Fruit fly (Drosophila melanogaster) whole organism, embryonic: ENCODE data around the gene Trim9.

Experiments used
- B-H2 ChIP-seq: fragments of 200-800 bp; sonication (Bioruptor generic); optimal IDR thresholded peaks from 2 replicates; lab custom pipeline; 2018; ENCODE audit warnings: missing biosample characterization, mild to moderate bottlenecking, missing genetic modification characterization
- BEAF-32 ChIP-seq: fragments of 200-800 bp; sonication (Bioruptor generic); optimal IDR thresholded peaks from 3 replicates; lab custom pipeline; 2017; ENCODE audit warnings: missing biosample characterization, missing genetic modification characterization, mild to moderate bottlenecking, moderate library complexity, missing genetic modification reagents
- CG10654 ChIP-seq: fragments of 200-800 bp; sonication (Bioruptor generic); optimal IDR thresholded peaks from 2 replicates; lab custom pipeline; 2016; ENCODE audit warnings: missing biosample characterization, missing genetic modification characterization
- CG11085 ChIP-seq: fragments of 200-800 bp; sonication (Bioruptor generic); IDR thresholded peaks from 2 replicates; pipeline ENCODE4 v1.3.6; 2022; ENCODE audit warnings: missing biosample characterization, missing genetic modification characterization
- CG11723 ChIP-seq: fragments of 200-800 bp; sonication (Bioruptor generic); optimal IDR thresholded peaks from 2 replicates; lab custom pipeline; 2017; ENCODE audit warnings: missing biosample characterization, mild to moderate bottlenecking, missing genetic modification characterization
- CG14965 ChIP-seq: fragments of 200-800 bp; sonication (Bioruptor generic); optimal IDR thresholded peaks from 2 replicates; lab custom pipeline; 2016; ENCODE audit warnings: missing biosample characterization, missing genetic modification characterization, borderline replicate concordance
- CG17385 ChIP-seq: fragments of 200-800 bp; sonication (Bioruptor generic); optimal IDR thresholded peaks from 3 replicates; lab custom pipeline; 2018; ENCODE audit warnings: missing biosample characterization, mild to moderate bottlenecking, missing genetic modification characterization
- CG17912 ChIP-seq: fragments of 200-800 bp; sonication (Bioruptor generic); optimal IDR thresholded peaks from 2 replicates; lab custom pipeline; 2018; ENCODE audit warnings: missing biosample characterization, mild to moderate bottlenecking, missing genetic modification characterization
- CG3163 ChIP-seq: fragments of 200-800 bp; sonication (Bioruptor generic); optimal IDR thresholded peaks from 3 replicates; lab custom pipeline; 2016; ENCODE audit warnings: missing biosample characterization, missing genetic modification characterization
- CG32772 ChIP-seq: fragments of 200-800 bp; sonication (Bioruptor generic); IDR thresholded peaks from 2 replicates; pipeline ENCODE4 v1.3.6; 2022; ENCODE audit warnings: missing biosample characterization, missing genetic modification characterization
- CG33557 ChIP-seq: fragments of 200-800 bp; sonication (Bioruptor generic); optimal IDR thresholded peaks from 2 replicates; lab custom pipeline; 2019; ENCODE audit warnings: missing biosample characterization, mild to moderate bottlenecking, missing genetic modification characterization, moderate library complexity
- CG42726 ChIP-seq: fragments of 200-800 bp; sonication (Bioruptor generic); IDR thresholded peaks from 2 replicates; pipeline ENCODE4 v1.3.6; 2022; ENCODE audit warnings: missing biosample characterization, missing genetic modification characterization; ENCODE audit not compliant: partially characterized antibody
- CG4404 ChIP-seq: fragments of 200-800 bp; sonication (Bioruptor generic); IDR thresholded peaks from 2 replicates; pipeline ENCODE4 v1.3.6; 2022; ENCODE audit warnings: missing biosample characterization, missing genetic modification characterization
- CG4730 ChIP-seq: fragments of 200-800 bp; sonication (Bioruptor generic); IDR thresholded peaks from 2 replicates; pipeline ENCODE4 v1.3.6; 2022; ENCODE audit warnings: missing biosample characterization, missing genetic modification characterization
- CG7556 ChIP-seq: fragments of 200-800 bp; sonication (Bioruptor generic); optimal IDR thresholded peaks from 2 replicates; lab custom pipeline; 2017; ENCODE audit warnings: missing biosample characterization, mild to moderate bottlenecking, missing genetic modification characterization
- CG7786 ChIP-seq: fragments of 200-800 bp; sonication (Bioruptor generic); optimal IDR thresholded peaks from 2 replicates; lab custom pipeline; 2016; ENCODE audit warnings: missing biosample characterization, missing genetic modification characterization
- CG8281 ChIP-seq: fragments of 200-800 bp; sonication (Bioruptor generic); optimal IDR thresholded peaks from 2 replicates; lab custom pipeline; 2018; ENCODE audit warnings: missing biosample characterization, mild to moderate bottlenecking, missing genetic modification characterization, moderate library complexity
- CG8944 ChIP-seq: fragments of 200-800 bp; sonication (Bioruptor generic); optimal IDR thresholded peaks from 3 replicates; lab custom pipeline; 2016; ENCODE audit warnings: missing biosample characterization, missing genetic modification characterization
- CG9932 ChIP-seq: fragments of 200-800 bp; sonication (Bioruptor generic); IDR thresholded peaks from 2 replicates; pipeline ENCODE4 v1.3.6; 2022; ENCODE audit warnings: missing biosample characterization, missing genetic modification characterization
- CoRest ChIP-seq: fragments of 200-800 bp; sonication (Bioruptor generic); optimal IDR thresholded peaks from 3 replicates; lab custom pipeline; 2018; ENCODE audit warnings: missing biosample characterization, mild to moderate bottlenecking, missing genetic modification characterization, moderate library complexity
- D ChIP-seq, 2 experiments: fragments of 200-800 bp in 1 of 2; fragments of >200 bp in 1 of 2; sonication (Bioruptor generic) in 1 of 2; optimal IDR thresholded peaks; 2 replicates in 1 of 2; 3 replicates in 1 of 2; lab custom pipeline; 2017; ENCODE audit warnings: mild to moderate bottlenecking in 1 of 2, missing biosample characterization in 1 of 2, missing genetic modification characterization in 1 of 2, missing genetic modification reagents in 1 of 2
- Ets97D ChIP-seq: fragments of 200-800 bp; sonication (Bioruptor generic); optimal IDR thresholded peaks from 3 replicates; lab custom pipeline; 2016; ENCODE audit warnings: missing biosample characterization, missing genetic modification characterization
- Ravus ChIP-seq: fragments of 200-800 bp; sonication (Bioruptor generic); IDR thresholded peaks from 2 replicates; pipeline ENCODE4 v1.3.6; 2022; ENCODE audit warnings: missing biosample characterization, missing genetic modification characterization
- Six4 ChIP-seq: fragments of 200-800 bp; sonication (Bioruptor generic); optimal IDR thresholded peaks from 2 replicates; lab custom pipeline; 2016; ENCODE audit warnings: missing biosample characterization, missing genetic modification characterization
- Sry-β ChIP-seq: fragments of 200-800 bp; sonication (Bioruptor generic); optimal IDR thresholded peaks from 2 replicates; lab custom pipeline; 2018; ENCODE audit warnings: missing biosample characterization, mild to moderate bottlenecking, missing genetic modification characterization, moderate library complexity
- Sry-δ ChIP-seq: fragments of 200-800 bp; sonication (Bioruptor generic); optimal IDR thresholded peaks from 2 replicates; lab custom pipeline; 2016; ENCODE audit warnings: missing biosample characterization, missing genetic modification characterization
- Stat92E ChIP-seq, 3 experiments: fragments of >200 bp in 2 of 3; fragments of 200-800 bp in 1 of 3; sonication (Bioruptor generic) in 1 of 3; optimal IDR thresholded peaks; 2 replicates each; lab custom pipeline; 2017 to 2019; ENCODE audit warnings: missing biosample characterization in 3 of 3, missing genetic modification characterization in 3 of 3, mild to moderate bottlenecking in 1 of 3, moderate library complexity in 1 of 3
- Taf1 ChIP-seq: fragments of 200-800 bp; sonication (Bioruptor generic); IDR thresholded peaks from 2 replicates; pipeline ENCODE4 v1.3.6; 2022; ENCODE audit warnings: missing biosample characterization, missing genetic modification characterization
- ash1 ChIP-seq: fragments of 200-800 bp; sonication (Bioruptor generic); optimal IDR thresholded peaks from 2 replicates; lab custom pipeline; 2018; ENCODE audit warnings: missing biosample characterization, mild to moderate bottlenecking, missing genetic modification characterization
- bab2 ChIP-seq: fragments of 200-800 bp; sonication (Bioruptor generic); optimal IDR thresholded peaks from 2 replicates; lab custom pipeline; 2016; ENCODE audit warnings: missing biosample characterization, missing genetic modification characterization
- caup ChIP-seq: fragments of 200-800 bp; sonication (Bioruptor generic); optimal IDR thresholded peaks from 3 replicates; lab custom pipeline; 2017; ENCODE audit warnings: missing biosample characterization, mild to moderate bottlenecking, missing genetic modification characterization, moderate library complexity; ENCODE audit not compliant: severe bottlenecking
- chn ChIP-seq: fragments of 200-800 bp; sonication (Bioruptor generic); optimal IDR thresholded peaks from 2 replicates; lab custom pipeline; 2016; ENCODE audit warnings: missing biosample characterization, missing genetic modification characterization
- dati ChIP-seq: fragments of 200-800 bp; sonication (Bioruptor generic); IDR thresholded peaks from 2 replicates; pipeline ENCODE4 v1.3.6; 2022; ENCODE audit warnings: missing biosample characterization, missing genetic modification characterization
- gcm2 ChIP-seq: fragments of 200-800 bp; sonication (Bioruptor generic); optimal IDR thresholded peaks from 2 replicates; lab custom pipeline; 2016; ENCODE audit warnings: missing biosample characterization, missing genetic modification characterization
- nmo ChIP-seq: fragments of 200-800 bp; sonication (Bioruptor generic); optimal IDR thresholded peaks from 2 replicates; lab custom pipeline; 2018; ENCODE audit warnings: missing biosample characterization, mild to moderate bottlenecking, missing genetic modification characterization, moderate library complexity
- org-1 ChIP-seq: fragments of 200-800 bp; sonication (Bioruptor generic); optimal IDR thresholded peaks from 2 replicates; lab custom pipeline; 2017; ENCODE audit warnings: missing biosample characterization, missing genetic modification characterization
- pho ChIP-seq: fragments of 200-800 bp; sonication (Bioruptor generic); optimal IDR thresholded peaks from 2 replicates; lab custom pipeline; 2016; ENCODE audit warnings: missing biosample characterization, missing genetic modification characterization
- run ChIP-seq: fragments of 200-800 bp; sonication (Bioruptor generic); optimal IDR thresholded peaks from 3 replicates; lab custom pipeline; 2018; ENCODE audit warnings: missing biosample characterization, mild to moderate bottlenecking, missing genetic modification characterization
- schlank ChIP-seq: fragments of 200-800 bp; sonication (Bioruptor generic); optimal IDR thresholded peaks from 2 replicates; lab custom pipeline; 2018; ENCODE audit warnings: missing biosample characterization, mild to moderate bottlenecking, missing genetic modification characterization
- sens ChIP-seq: fragments of 200-800 bp; sonication (Bioruptor generic); peaks from one replicate; lab custom pipeline; 2016; ENCODE audit warnings: missing biosample characterization, missing genetic modification characterization
- sisA ChIP-seq: fragments of 200-800 bp; sonication (Bioruptor generic); IDR thresholded peaks from 2 replicates; pipeline ENCODE4 v1.3.6; 2022; ENCODE audit warnings: missing biosample characterization, missing genetic modification characterization
- ssp ChIP-seq: fragments of 200-800 bp; sonication (Bioruptor generic); IDR thresholded peaks from 2 replicates; pipeline ENCODE4 v1.3.6; 2022; ENCODE audit warnings: missing biosample characterization, missing genetic modification characterization
- tgo ChIP-seq: fragments of 200-800 bp; sonication (Bioruptor generic); IDR thresholded peaks from 3 replicates; pipeline ENCODE4 v1.3.6; 2022; ENCODE audit warnings: missing biosample characterization, missing genetic modification characterization
- tio ChIP-seq: fragments of 200-800 bp; sonication (Bioruptor generic); optimal IDR thresholded peaks from 2 replicates; lab custom pipeline; 2017; ENCODE audit warnings: missing biosample characterization, missing genetic modification characterization, inconsistent platforms
- trh ChIP-seq: fragments of 200-800 bp; sonication (Bioruptor generic); optimal IDR thresholded peaks from 2 replicates; lab custom pipeline; 2016; ENCODE audit warnings: missing biosample characterization, missing genetic modification characterization
- tup ChIP-seq: fragments of 200-800 bp; sonication (Bioruptor generic); optimal IDR thresholded peaks from 2 replicates; lab custom pipeline; 2016; ENCODE audit warnings: missing biosample characterization, mild to moderate bottlenecking, missing genetic modification characterization, moderate library complexity
- wdn ChIP-seq: fragments of 200-800 bp; sonication (Bioruptor generic); IDR thresholded peaks from 2 replicates; pipeline ENCODE4 v1.3.6; 2022; ENCODE audit warnings: missing biosample characterization, missing genetic modification characterization
- zen ChIP-seq: fragments of 200-800 bp; sonication (Bioruptor generic); optimal IDR thresholded peaks from 3 replicates; lab custom pipeline; 2018; ENCODE audit warnings: missing biosample characterization, mild to moderate bottlenecking, missing genetic modification characterization, moderate library complexity
- zf30C ChIP-seq: fragments of 200-800 bp; sonication (Bioruptor generic); optimal IDR thresholded peaks from 3 replicates; lab custom pipeline; 2018; ENCODE audit warnings: missing biosample characterization, mild to moderate bottlenecking, missing genetic modification characterization

Trim9 gene

dm6 chr2L:10543048-10543752 lies 1.5 kb upstream of the Trim9 start (continued):
- no peak for TF ChIP-seq org-1
- peak; percentile 19 for TF ChIP-seq CG17385 (GFP tag; lab: Kevin White, UChicago)
- no peak for TF ChIP-seq Ravus (GFP tag; lab: Robert Waterston, UW)
- no peak for TF ChIP-seq tgo
- no peak for TF ChIP-seq bab2 (GFP tag; lab: Kevin White, UChicago)
- peak; percentile 19 for TF ChIP-seq zen
- TF ChIP-seq schlank (tag; lab: Kevin White, UChicago): no peak
- TF ChIP-seq CG7786 (GFP tag; lab: Kevin White, UChicago): no peak
- TF ChIP-seq trh (GFP tag; lab: Kevin White, UChicago): no peak
- TF ChIP-seq CG8944 (GFP tag; lab: Kevin White, UChicago): no peak
- TF ChIP-seq CG3163 (GFP tag; lab: Kevin White, UChicago): no peak
- TF ChIP-seq tio (GFP tag; lab: Kevin White, UChicago): peak; percentile 33
- no peak for TF ChIP-seq Ets97D (GFP tag; lab: Kevin White, UChicago)
- 0 out of 2 replicates have a peak, but pooled peaks have one; percentile 6 for TF ChIP-seq sisA (GFP tag; lab: Robert Waterston, UW)
- TF ChIP-seq zf30C (GFP tag; lab: Kevin White, UChicago): peak; percentile 73
- no peak for TF ChIP-seq caup (GFP tag; lab: Kevin White, UChicago)
- peak; percentile 47 for TF ChIP-seq CG33557
- peak; percentile 17; the same call in 1 of the 2 replicates for TF ChIP-seq ssp (GFP tag; lab: Robert Waterston, UW)
- no peak for TF ChIP-seq run (tag; lab: Kevin White, UChicago)
- TF ChIP-seq CG11723 (GFP tag; lab: Kevin White, UChicago): no peak
- peak; percentile 74 for TF ChIP-seq sens (GFP tag; lab: Kevin White, UChicago)
- no peak for TF ChIP-seq Stat92E (GFP tag; optimal IDR thresholded peaks at IDR 0.05; lab: Kevin White, UChicago)
- TF ChIP-seq ash1: no peak
- no peak for TF ChIP-seq chn
- no peak for TF ChIP-seq Taf1
- TF ChIP-seq CoRest (tag; lab: Kevin White, UChicago): peak; percentile 56
- no peak for TF ChIP-seq dati (GFP tag; lab: Robert Waterston, UW)
- TF ChIP-seq CG14965 (GFP tag; lab: Kevin White, UChicago): no peak
- TF ChIP-seq Sry-β: no peak
- no peak for TF ChIP-seq CG17912 (GFP tag; lab: Kevin White, UChicago)
- no peak; the same call in 1 of the 2 replicates for TF ChIP-seq CG9932 (GFP tag; lab: Robert Waterston, UW)
- 0 out of 2 replicates have a peak, but pooled peaks have one; percentile 25 for TF ChIP-seq CG4730 (GFP tag; lab: Robert Waterston, UW)
- no peak for TF ChIP-seq B-H2 (GFP tag; lab: Kevin White, UChicago)
- TF ChIP-seq CG10654 (GFP tag; lab: Kevin White, UChicago): peak; percentile 16
- TF ChIP-seq CG42726 (GFP tag; lab: Robert Waterston, UW): no peak
- no peak for TF ChIP-seq CG8281 (tag; lab: Kevin White, UChicago)
- TF ChIP-seq gcm2 (GFP tag; lab: Kevin White, UChicago): no peak
- peak; percentile 50 for TF ChIP-seq CG7556 (GFP tag; lab: Kevin White, UChicago)
- TF ChIP-seq CG11085 (GFP tag; lab: Robert Waterston, UW): no peak
- TF ChIP-seq D (optimal IDR thresholded peaks at IDR 0.05; lab: Kevin White, UChicago): no peak
- peak; percentile 33 for TF ChIP-seq D (GFP tag; optimal IDR thresholded peaks at IDR 0.05; lab: Kevin White, UChicago)
- TF ChIP-seq wdn (GFP tag; lab: Robert Waterston, UW): no peak
- TF ChIP-seq Six4 (GFP tag; lab: Kevin White, UChicago): peak; percentile 21
- no peak for TF ChIP-seq Sry-δ
- no peak for TF ChIP-seq CG4404 (GFP tag; lab: Robert Waterston, UW)
- no peak for TF ChIP-seq pho (GFP tag; lab: Kevin White, UChicago)
- TF ChIP-seq nmo (GFP tag; lab: Kevin White, UChicago): peak; percentile 73
- peak; percentile 37; the same call in 1 of the 2 replicates for TF ChIP-seq CG32772 (GFP tag; lab: Robert Waterston, UW)
- TF ChIP-seq tup (GFP tag; lab: Kevin White, UChicago): no peak
- TF ChIP-seq BEAF-32 (GFP tag; lab: Kevin White, UChicago): no peak
